Worm (Caenorhabditis elegans): ENCODE data around the gene col-77.

ce11 chrII:8384344-8384743 lies 25.2 kb upstream of the col-77 start:
- no peak for TF ChIP-seq ces-1 (GFP tag; optimal IDR thresholded peaks at IDR 0.05)
- no peak for TF ChIP-seq nhr-237 (tag; optimal IDR thresholded peaks at IDR 0.05)
- no peak for TF ChIP-seq jun-1 (tag; optimal IDR thresholded peaks at IDR 0.05)
- TF ChIP-seq lsy-2 (tag; optimal IDR thresholded peaks at IDR 0.05): no peak
- peak; percentile 67 for TF ChIP-seq pqm-1 (tag; optimal IDR thresholded peaks at IDR 0.05)
- no peak for TF ChIP-seq blmp-1 (tag; optimal IDR thresholded peaks at IDR 0.05)
- no peak for TF ChIP-seq ztf-4 (tag; optimal IDR thresholded peaks at IDR 0.05)
- TF ChIP-seq lin-35 (GFP tag; optimal IDR thresholded peaks at IDR 0.05): no peak
- no peak for TF ChIP-seq lin-14 (GFP tag; optimal IDR thresholded peaks at IDR 0.05)
- TF ChIP-seq ama-1 (optimal IDR thresholded peaks at IDR 0.05): no peak
- TF ChIP-seq unc-130 (tag; optimal IDR thresholded peaks at IDR 0.05): no peak
- TF ChIP-seq nhr-28 (tag; optimal IDR thresholded peaks at IDR 0.05): no peak

Measured in whole organism, L1 larva.